Worm (Caenorhabditis elegans) whole organism, L3 larva: ENCODE results near the gene K08D8.3.

Experiments
- ZK546.5 ChIP-seq: sonication (generic microtip); optimal IDR thresholded peaks from 2 replicates; lab custom pipeline; 2017; ENCODE audit warnings: missing biosample characterization, missing genetic modification characterization
- lin-15B ChIP-seq: fragments of 150-350 bp; optimal IDR thresholded peaks from 2 replicates; lab custom pipeline; 2014; ENCODE audit warnings: missing biosample characterization, missing genetic modification characterization
- nhr-77 ChIP-seq: fragments of 150-350 bp; optimal IDR thresholded peaks from 2 replicates; lab custom pipeline; 2014; ENCODE audit warnings: missing biosample characterization, missing genetic modification characterization
- zag-1 ChIP-seq: fragments of 150-350 bp; optimal IDR thresholded peaks from 2 replicates; lab custom pipeline; 2014; ENCODE audit warnings: missing biosample characterization, missing genetic modification characterization
- ztf-4 ChIP-seq: fragments of 150-350 bp; optimal IDR thresholded peaks from 2 replicates; lab custom pipeline; 2014; ENCODE audit warnings: missing biosample characterization, missing genetic modification characterization

DNA sequence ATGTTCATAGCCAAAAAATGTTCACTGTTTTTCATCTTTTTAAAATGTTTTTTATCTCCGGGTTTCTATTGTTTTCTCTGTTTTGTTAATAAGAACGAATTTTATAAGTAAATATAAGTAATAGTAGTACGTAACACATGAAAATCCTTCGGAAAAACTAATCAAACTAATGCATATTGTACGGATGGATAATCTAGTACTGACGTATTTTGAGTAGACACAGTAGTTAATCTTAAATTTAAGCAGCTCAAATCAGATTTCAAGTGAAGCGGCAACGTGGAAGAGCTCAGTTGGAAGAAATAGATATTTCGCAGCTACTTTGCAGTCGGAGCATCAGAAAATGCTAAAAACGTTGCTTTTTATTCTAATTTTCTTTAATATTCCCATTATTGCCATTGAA is 46.7 kb downstream of the K08D8.3 start, which contains the start of gene gcy-18:
- TF ChIP-seq ztf-4 (tag; lab: Kevin White, UChicago) = no peak
- no peak for TF ChIP-seq ZK546.5
- TF ChIP-seq nhr-77 = no peak
- no peak for TF ChIP-seq zag-1 (tag; lab: Kevin White, UChicago)
- no peak for TF ChIP-seq lin-15B
